Worm (Caenorhabditis elegans) whole organism, mixed stage, embryonic: ENCODE results near the gene T21H3.1.

Experiments
- lin-13 ChIP-seq: fragments of 150-350 bp; optimal IDR thresholded peaks from 2 replicates; lab custom pipeline; 2014; ENCODE audit warnings: missing biosample characterization, missing genetic modification characterization
- mab-5 ChIP-seq: fragments of 150-350 bp; optimal IDR thresholded peaks from 2 replicates; lab custom pipeline; 2014; ENCODE audit warnings: missing biosample characterization, missing genetic modification characterization

ce11 chrV:1131880-1132623 lies 44.5 kb upstream of the T21H3.1 start, which contains the start of gene W07B8.4:
- no peak for TF ChIP-seq lin-13
- no peak for TF ChIP-seq mab-5
